Fruit fly (Drosophila melanogaster): Measurements from ENCODE around the gene SmydA-3.

The SmydA-3 gene

dm6 chr2L:10850320-10850990 lies 514 bp downstream of the SmydA-3 start, which contains the start of gene porin (continued):
- no peak for TF ChIP-seq sr (GFP tag; IDR thresholded peaks at IDR 0.05)
- peak; percentile 34; the same call in 1 of the 2 replicates for TF ChIP-seq chm (GFP tag; IDR thresholded peaks at IDR 0.05)
- peak; percentile 89 for TF ChIP-seq Ets97D (GFP tag; optimal IDR thresholded peaks at IDR 0.05)
- TF ChIP-seq bigmax (GFP tag; optimal IDR thresholded peaks at IDR 0.05), result peak; percentile 98
- peak; percentile 70 for TF ChIP-seq CG3847 (GFP tag; IDR thresholded peaks at IDR 0.05)
- TF ChIP-seq ara (GFP tag; IDR thresholded peaks at IDR 0.05), result peak; percentile 16; the same call in 1 of the 2 replicates
- TF ChIP-seq CG18764 (GFP tag; optimal IDR thresholded peaks at IDR 0.05), result no peak
- 0 out of 3 replicates have a peak, but pooled peaks have one; percentile 17 for TF ChIP-seq CG17361 (GFP tag; IDR thresholded peaks at IDR 0.05)
- TF ChIP-seq Nf-YB (GFP tag; optimal IDR thresholded peaks at IDR 0.05), result peak; percentile 9
- peak; percentile 81 for TF ChIP-seq CG15514 (GFP tag; optimal IDR thresholded peaks at IDR 0.05)
- peak; percentile 48 for TF ChIP-seq CG2712 (tag; optimal IDR thresholded peaks at IDR 0.05)
- peak; percentile 65 for TF ChIP-seq CG34376 (GFP tag; optimal IDR thresholded peaks at IDR 0.05)
- no peak for TF ChIP-seq vfl (GFP tag; optimal IDR thresholded peaks at IDR 0.05)
- TF ChIP-seq Bteb2 (GFP tag; optimal IDR thresholded peaks at IDR 0.05), result no peak
- no peak for TF ChIP-seq gce (GFP tag; IDR thresholded peaks at IDR 0.05)
- no peak for TF ChIP-seq en (GFP tag; optimal IDR thresholded peaks at IDR 0.05)
- TF ChIP-seq CG9727 (GFP tag; optimal IDR thresholded peaks at IDR 0.05), result peak; percentile 2
- TF ChIP-seq zen (tag; optimal IDR thresholded peaks at IDR 0.05), result peak; percentile 53
- peak; percentile 33; the same call in 1 of the 2 replicates for TF ChIP-seq CG31441 (GFP tag; IDR thresholded peaks at IDR 0.05)
- TF ChIP-seq onecut (GFP tag; IDR thresholded peaks at IDR 0.05), result peak; percentile 61; the same call in 1 of the 2 replicates
- no peak for TF ChIP-seq Abd-B (GFP tag; optimal IDR thresholded peaks at IDR 0.05)
- TF ChIP-seq dpn (GFP tag; optimal IDR thresholded peaks at IDR 0.05), result peak in 1 of 2 experiments; percentile 6
- TF ChIP-seq Opbp (GFP tag; IDR thresholded peaks at IDR 0.05; ENCODE audit: partially characterized antibody), result 0 out of 3 replicates have a peak, but pooled peaks have one; percentile 36
- TF ChIP-seq lilli (GFP tag; optimal IDR thresholded peaks at IDR 0.05), result peak; percentile 8
- TF ChIP-seq nom (GFP tag; optimal IDR thresholded peaks at IDR 0.05), result peak; percentile 38
- TF ChIP-seq amos (GFP tag; IDR thresholded peaks at IDR 0.05; ENCODE audit: partially characterized antibody), result peak; percentile 29; the same call in 1 of the 2 replicates
- peak; percentile 87 for TF ChIP-seq exex (tag; optimal IDR thresholded peaks at IDR 0.05)
- peak; percentile 82 for TF ChIP-seq dm (GFP tag; optimal IDR thresholded peaks at IDR 0.05)
- peak; percentile 24 for TF ChIP-seq sug (tag; optimal IDR thresholded peaks at IDR 0.05)
- peak in 1 of 2 experiments; percentile 98 for TF ChIP-seq Pdp1 (GFP tag; optimal IDR thresholded peaks at IDR 0.05)
- TF ChIP-seq nmo (GFP tag; optimal IDR thresholded peaks at IDR 0.05), result peak; percentile 48
- no peak for TF ChIP-seq sima (GFP tag; optimal IDR thresholded peaks at IDR 0.05)
- TF ChIP-seq CG8359 (GFP tag; optimal IDR thresholded peaks at IDR 0.05; ENCODE audit: borderline replicate concordance), result no peak
- TF ChIP-seq CG2678 (tag; optimal IDR thresholded peaks at IDR 0.05), result peak; percentile 7
- TF ChIP-seq CHES-1-like (GFP tag; optimal IDR thresholded peaks at IDR 0.05), result peak; percentile 11
- TF ChIP-seq CG15479 (GFP tag; optimal IDR thresholded peaks at IDR 0.05), result peak; percentile 70
- TF ChIP-seq CG15601 (tag; optimal IDR thresholded peaks at IDR 0.05), result peak; percentile 25
- TF ChIP-seq tap (tag; optimal IDR thresholded peaks at IDR 0.05), result no peak
- TF ChIP-seq Awh (GFP tag; IDR thresholded peaks at IDR 0.05), result no peak
- peak; percentile 17 for TF ChIP-seq HmgZ (tag; optimal IDR thresholded peaks at IDR 0.05)
- peak; percentile 86 for TF ChIP-seq Med (GFP tag)
- TF ChIP-seq CG13296 (GFP tag; optimal IDR thresholded peaks at IDR 0.05), result peak; percentile 33
- TF ChIP-seq CG10959 (GFP tag; IDR thresholded peaks at IDR 0.05), result no peak
- TF ChIP-seq Sry-δ (GFP tag; optimal IDR thresholded peaks at IDR 0.05), result peak; percentile 50
- TF ChIP-seq bbx (GFP tag; IDR thresholded peaks at IDR 0.05; ENCODE audit: partially characterized antibody), result peak; percentile 67
- TF ChIP-seq Adf1 (GFP tag; IDR thresholded peaks at IDR 0.05), result 0 out of 2 replicates have a peak, but pooled peaks have one; percentile 17
- TF ChIP-seq kay (GFP tag; optimal IDR thresholded peaks at IDR 0.05), result no peak
- peak; percentile 6 for TF ChIP-seq CG12155 (GFP tag; optimal IDR thresholded peaks at IDR 0.05)
- no peak for TF ChIP-seq CG16863 (GFP tag; optimal IDR thresholded peaks at IDR 0.05)

All from whole organism, embryonic.